Worm (Caenorhabditis elegans) whole organism, young adult: ENCODE data around the gene srbc-78.

Experiments used
- B0261.1 ChIP-seq: sonication (generic microtip); optimal IDR thresholded peaks from 2 replicates; lab custom pipeline; 2016; ENCODE audit warnings: mild to moderate bottlenecking, missing genetic modification characterization, moderate library complexity, missing compliant biosample characterization
- C17E4.6 ChIP-seq: fragments of 200-800 bp; sonication (Bioruptor generic); IDR thresholded peaks from 2 replicates; pipeline ENCODE4 v1.3.6; 2022; ENCODE audit warnings: missing genetic modification reagents, missing genetic modification characterization, missing compliant biosample characterization
- F33H1.4 ChIP-seq: fragments of 200-800 bp; sonication (Bioruptor generic); IDR thresholded peaks from 2 replicates; pipeline ENCODE4 v1.3.6; 2022; ENCODE audit warnings: missing genetic modification reagents, missing genetic modification characterization, missing compliant biosample characterization
- F37B4.10 ChIP-seq: fragments of 200-800 bp; sonication (Bioruptor generic); IDR thresholded peaks from 2 replicates; pipeline ENCODE4 v1.3.6; 2022; ENCODE audit warnings: missing genetic modification characterization, missing compliant biosample characterization
- F49E8.2 ChIP-seq: sonication (generic microtip); optimal IDR thresholded peaks from 3 replicates; lab custom pipeline; 2017; ENCODE audit warnings: missing genetic modification characterization, mild to moderate bottlenecking, missing compliant biosample characterization, antibody characterized with exemption, moderate library complexity; ENCODE audit not compliant: insufficient read depth
- atf-7 ChIP-seq: sonication (generic microtip); optimal IDR thresholded peaks from 2 replicates; lab custom pipeline; 2017; ENCODE audit warnings: mild to moderate bottlenecking, missing genetic modification characterization, missing compliant biosample characterization
- attf-5 ChIP-seq: fragments of 200-800 bp; sonication (Bioruptor generic); optimal IDR thresholded peaks from 2 replicates; lab custom pipeline; 2018; ENCODE audit warnings: mild to moderate bottlenecking, missing genetic modification characterization, missing compliant biosample characterization
- attf-6 ChIP-seq: fragments of 200-800 bp; sonication (Bioruptor generic); IDR thresholded peaks from 2 replicates; pipeline ENCODE4 v1.3.6; 2022; ENCODE audit warnings: missing genetic modification reagents, missing genetic modification characterization, missing compliant biosample characterization
- bed-1 ChIP-seq: fragments of 200-800 bp; sonication (Bioruptor generic); IDR thresholded peaks from 2 replicates; pipeline ENCODE4 v1.3.6; 2022; ENCODE audit warnings: missing genetic modification reagents, missing genetic modification characterization, missing compliant biosample characterization
- cebp-2 ChIP-seq: fragments of 200-800 bp; sonication (Bioruptor generic); IDR thresholded peaks from 2 replicates; pipeline ENCODE4 v1.3.6; 2022; ENCODE audit warnings: missing genetic modification characterization, missing compliant biosample characterization
- ceh-91 ChIP-seq: fragments of 200-800 bp; sonication (Bioruptor generic); IDR thresholded peaks from 2 replicates; pipeline ENCODE4 v1.3.6; 2022; ENCODE audit warnings: missing genetic modification reagents, missing genetic modification characterization, missing compliant biosample characterization
- die-1 ChIP-seq: sonication (generic microtip); optimal IDR thresholded peaks from 2 replicates; lab custom pipeline; 2016; ENCODE audit warnings: missing genotype, mild to moderate bottlenecking, missing genetic modification characterization, missing compliant biosample characterization
- dpff-1 ChIP-seq: sonication (generic microtip); optimal IDR thresholded peaks from 2 replicates; lab custom pipeline; 2017; ENCODE audit warnings: mild to moderate bottlenecking, missing genetic modification characterization, missing compliant biosample characterization
- efl-1 ChIP-seq: fragments of 150-350 bp; optimal IDR thresholded peaks from 2 replicates; lab custom pipeline; 2014; ENCODE audit warnings: missing biosample characterization, missing genetic modification reagents, missing genetic modification characterization
- egl-44 ChIP-seq: fragments of 200-800 bp; sonication (Bioruptor generic); IDR thresholded peaks from 2 replicates; pipeline ENCODE4 v1.3.6; 2022; ENCODE audit warnings: missing genetic modification reagents, missing genetic modification characterization, missing compliant biosample characterization
- ekl-4 ChIP-seq: fragments of 200-800 bp; sonication (Bioruptor generic); IDR thresholded peaks from 2 replicates; pipeline ENCODE4 v1.3.6; 2022; ENCODE audit warnings: missing genetic modification reagents, missing genetic modification characterization, missing compliant biosample characterization
- fkh-3 ChIP-seq: sonication (generic microtip); optimal IDR thresholded peaks from 2 replicates; lab custom pipeline; 2016; ENCODE audit warnings: mild to moderate bottlenecking, missing genetic modification characterization, missing compliant biosample characterization
- hlh-12 ChIP-seq: sonication (generic microtip); optimal IDR thresholded peaks from 2 replicates; lab custom pipeline; 2016; ENCODE audit warnings: missing genetic modification characterization, missing compliant biosample characterization
- hmg-1.2 ChIP-seq: fragments of 200-800 bp; sonication (Bioruptor generic); IDR thresholded peaks from 2 replicates; pipeline ENCODE4 v1.3.6; 2022; ENCODE audit warnings: missing genetic modification reagents, missing genetic modification characterization, missing compliant biosample characterization
- lag-1 ChIP-seq: fragments of 200-800 bp; sonication (Bioruptor generic); IDR thresholded peaks from 2 replicates; pipeline ENCODE4 v1.3.6; 2022; ENCODE audit warnings: missing genetic modification reagents, missing genetic modification characterization, missing compliant biosample characterization
- let-607 ChIP-seq, 2 experiments: fragments of 200-800 bp in 1 of 2; sonication (Bioruptor generic) in 1 of 2; sonication (generic microtip) in 1 of 2; optimal IDR thresholded peaks; 2 replicates each; lab custom pipeline; 2016 to 2018; ENCODE audit warnings: mild to moderate bottlenecking in 2 of 2, missing compliant biosample characterization in 2 of 2, missing genetic modification characterization in 2 of 2, moderate library complexity in 2 of 2, missing genotype in 1 of 2
- lin-26 ChIP-seq: fragments of 200-800 bp; sonication (Bioruptor generic); IDR thresholded peaks from 2 replicates; pipeline ENCODE4 v1.3.6; 2022; ENCODE audit warnings: missing genetic modification reagents, missing genetic modification characterization, missing compliant biosample characterization
- lin-40 ChIP-seq: sonication (generic microtip); optimal IDR thresholded peaks from 2 replicates; lab custom pipeline; 2016; ENCODE audit warnings: missing genetic modification characterization, mild to moderate bottlenecking, missing compliant biosample characterization, missing genotype, missing genetic modification reagents
- lin-54 ChIP-seq: fragments of 200-800 bp; sonication (Bioruptor generic); optimal IDR thresholded peaks from 2 replicates; lab custom pipeline; 2018; ENCODE audit warnings: mild to moderate bottlenecking, missing genetic modification characterization, missing compliant biosample characterization
- madf-3 ChIP-seq: fragments of 200-800 bp; sonication (Bioruptor generic); IDR thresholded peaks from 2 replicates; pipeline ENCODE4 v1.3.6; 2022; ENCODE audit warnings: missing genetic modification reagents, missing genetic modification characterization, missing compliant biosample characterization
- mcd-1 ChIP-seq: fragments of 200-800 bp; sonication (Bioruptor generic); IDR thresholded peaks from 2 replicates; pipeline ENCODE4 v1.3.6; 2022; ENCODE audit warnings: missing genetic modification reagents, missing genetic modification characterization, missing compliant biosample characterization
- nfya-1 ChIP-seq: sonication (generic microtip); optimal IDR thresholded peaks from 2 replicates; lab custom pipeline; 2017; ENCODE audit warnings: antibody characterized with exemption, missing compliant biosample characterization, missing genetic modification characterization, borderline replicate concordance; ENCODE audit not compliant: insufficient read depth
- nfyb-1 ChIP-seq: fragments of 200-800 bp; sonication (Bioruptor generic); IDR thresholded peaks from 2 replicates; pipeline ENCODE4 v1.3.6; 2022; ENCODE audit warnings: missing genetic modification reagents, missing genetic modification characterization, missing compliant biosample characterization
- nhr-120 ChIP-seq: fragments of 200-800 bp; sonication (Bioruptor generic); IDR thresholded peaks from 2 replicates; pipeline ENCODE4 v1.3.6; 2022; ENCODE audit warnings: missing genetic modification characterization, missing compliant biosample characterization
- nhr-27 ChIP-seq: fragments of 200-800 bp; sonication (Bioruptor generic); optimal IDR thresholded peaks from 2 replicates; lab custom pipeline; 2018; ENCODE audit warnings: mild to moderate bottlenecking, missing genetic modification characterization, moderate library complexity, missing compliant biosample characterization
- nhr-80 ChIP-seq: sonication (generic microtip); optimal IDR thresholded peaks from 2 replicates; lab custom pipeline; 2016; ENCODE audit warnings: missing genetic modification characterization, missing compliant biosample characterization
- nhr-90 ChIP-seq: sonication (generic microtip); optimal IDR thresholded peaks from 2 replicates; lab custom pipeline; 2016; ENCODE audit warnings: missing genotype, mild to moderate bottlenecking, missing genetic modification characterization, missing compliant biosample characterization
- pbrm-1 ChIP-seq: fragments of 200-800 bp; sonication (Bioruptor generic); IDR thresholded peaks from 2 replicates; pipeline ENCODE4 v1.3.6; 2022; ENCODE audit warnings: missing genetic modification reagents, missing genetic modification characterization, missing compliant biosample characterization
- rcor-1 ChIP-seq: fragments of 200-800 bp; sonication (Bioruptor generic); IDR thresholded peaks from 2 replicates; pipeline ENCODE4 v1.3.6; 2022; ENCODE audit warnings: missing genetic modification reagents, missing genetic modification characterization, missing compliant biosample characterization
- rec-8 ChIP-seq, 2 experiments: sonication (generic microtip); optimal IDR thresholded peaks; 2 replicates each; lab custom pipeline; 2016; ENCODE audit warnings: mild to moderate bottlenecking in 2 of 2, missing genetic modification characterization in 2 of 2, missing genetic modification reagents in 2 of 2, missing genotype in 2 of 2, missing biosample characterization in 1 of 2, missing compliant biosample characterization in 1 of 2, moderate library complexity in 1 of 2
- repo-1 ChIP-seq: sonication (generic microtip); optimal IDR thresholded peaks from 2 replicates; lab custom pipeline; 2017; ENCODE audit warnings: mild to moderate bottlenecking, missing genetic modification characterization, missing compliant biosample characterization
- rpc-1 ChIP-seq, 2 experiments: fragments of 150-350 bp in 1 of 2; sonication (generic microtip) in 1 of 2; optimal IDR thresholded peaks; 2 replicates each; lab custom pipeline; 2014 to 2018; ENCODE audit warnings: missing biosample characterization in 1 of 2, missing genetic modification characterization in 1 of 2, missing genetic modification reagents in 1 of 2, missing genotype in 1 of 2
- somi-1 ChIP-seq: fragments of 200-800 bp; sonication (Bioruptor generic); optimal IDR thresholded peaks from 2 replicates; lab custom pipeline; 2018; ENCODE audit warnings: mild to moderate bottlenecking, missing genetic modification characterization, missing compliant biosample characterization
- tbp1 ChIP-seq: fragments of 200-800 bp; sonication (Bioruptor generic); optimal IDR thresholded peaks from 2 replicates; lab custom pipeline; 2018; ENCODE audit warnings: mild to moderate bottlenecking, missing genetic modification characterization, missing compliant biosample characterization
- tbx-9 ChIP-seq: sonication (generic microtip); optimal IDR thresholded peaks from 2 replicates; lab custom pipeline; 2016; ENCODE audit warnings: borderline replicate concordance, missing genetic modification characterization, inconsistent platforms, missing compliant biosample characterization
- tlf-1 ChIP-seq: fragments of 200-800 bp; sonication (Bioruptor generic); optimal IDR thresholded peaks from 2 replicates; lab custom pipeline; 2018; ENCODE audit warnings: mild to moderate bottlenecking, missing genetic modification characterization, missing compliant biosample characterization
- xnd-1 ChIP-seq: sonication (generic microtip); optimal IDR thresholded peaks from 2 replicates; lab custom pipeline; 2016; ENCODE audit warnings: missing genotype, missing genetic modification reagents, missing genetic modification characterization, missing compliant biosample characterization
- ztf-22 ChIP-seq: fragments of 200-800 bp; sonication (Bioruptor generic); optimal IDR thresholded peaks from 2 replicates; lab custom pipeline; 2018; ENCODE audit warnings: mild to moderate bottlenecking, missing genetic modification characterization, moderate library complexity, missing compliant biosample characterization
- ztf-3 ChIP-seq: fragments of 200-800 bp; sonication (Bioruptor generic); optimal IDR thresholded peaks from 2 replicates; lab custom pipeline; 2018; ENCODE audit warnings: mild to moderate bottlenecking, missing genetic modification characterization, missing compliant biosample characterization

The srbc-78 gene

DNA sequence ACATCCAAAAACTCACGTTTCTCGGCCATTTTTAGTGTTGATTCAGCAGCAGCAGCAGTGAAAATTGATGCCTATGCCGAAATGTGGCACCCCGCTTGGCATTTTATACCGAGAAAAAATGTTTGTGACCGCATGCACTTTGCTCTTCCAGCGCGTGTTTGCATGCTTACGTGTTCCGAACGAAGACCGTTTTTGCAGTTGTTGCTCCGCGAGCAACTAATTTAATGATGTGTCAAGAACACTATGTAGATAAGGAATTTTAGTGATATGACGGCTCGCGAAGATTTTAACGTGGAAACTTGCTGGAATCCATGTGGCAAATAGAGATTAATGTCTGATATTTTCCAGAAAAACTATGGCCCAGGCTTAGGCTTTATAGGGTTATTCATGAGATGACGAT, 10.0 kb upstream of the srbc-78 start, which contains the start of gene dct-16:
Gene dct-16 (minus strand): TSS at position 78 of the 400 bp plus-strand sequence.
- peak; percentile 96 for TF ChIP-seq nhr-80 (tag; lab: Kevin White, UChicago)
- 0 out of 2 replicates have a peak, but pooled peaks have one; percentile 19 for TF ChIP-seq mcd-1 (GFP tag; lab: Robert Waterston, UW)
- TF ChIP-seq nhr-90 (tag; lab: Kevin White, UChicago) = peak; percentile 44
- no peak for TF ChIP-seq lin-54
- TF ChIP-seq pbrm-1 (GFP tag; lab: Robert Waterston, UW) = no peak
- peak; percentile 41 for TF ChIP-seq tbp1 (GFP tag; lab: Kevin White, UChicago)
- peak; percentile 95 to 97 for TF ChIP-seq let-607 (tag; optimal IDR thresholded peaks at IDR 0.05; lab: Kevin White, UChicago)
- TF ChIP-seq atf-7 (tag; lab: Kevin White, UChicago) = peak; percentile 37
- TF ChIP-seq ztf-22 (GFP tag; lab: Kevin White, UChicago) = peak; percentile 26
- TF ChIP-seq lin-40 (tag; lab: Kevin White, UChicago) = no peak
- TF ChIP-seq madf-3 (GFP tag; lab: Robert Waterston, UW) = no peak
- peak; percentile 69; the same call in 1 of the 2 replicates for TF ChIP-seq nfyb-1 (GFP tag; lab: Robert Waterston, UW)
- 0 out of 2 replicates have a peak, but pooled peaks have one; percentile 36 for TF ChIP-seq ekl-4
- TF ChIP-seq egl-44 (GFP tag; lab: Robert Waterston, UW) = 0 out of 2 replicates have a peak, but pooled peaks have one; percentile 47
- TF ChIP-seq, all 124 proteins: peak for 10

DNA sequence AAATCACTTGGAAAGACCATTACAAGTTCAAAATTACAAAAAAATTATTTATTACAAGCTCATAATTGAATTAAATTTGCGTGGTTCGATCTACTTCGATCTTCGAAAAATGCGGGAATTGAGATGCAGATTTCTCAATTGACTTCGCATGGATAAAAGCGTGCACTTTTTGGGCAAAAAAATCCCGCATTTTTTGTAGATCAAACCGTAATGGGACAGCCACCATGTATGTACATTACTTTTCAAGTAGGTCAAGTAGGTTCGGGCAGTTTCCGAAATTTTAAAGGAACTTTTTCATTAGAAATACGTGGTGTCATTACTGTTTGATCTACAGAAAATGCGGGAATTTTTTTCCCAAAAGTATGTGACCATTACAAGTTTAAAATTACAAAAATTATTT, 8.5 kb upstream of the srbc-78 start:
- TF ChIP-seq ceh-91 (GFP tag; lab: Robert Waterston, UW) (peak; percentile 42; the same call in 1 of the 2 replicates), repo-1 (peak; percentile 92), attf-6 (peak; percentile 26; the same call in 1 of the 2 replicates), efl-1 (GFP tag; lab: Kevin White, UChicago) (peak; percentile 53), F37B4.10 (GFP tag; lab: Robert Waterston, UW) (no peak), nhr-27 (tag; lab: Kevin White, UChicago) (peak; percentile 12), tbx-9 (tag; lab: Kevin White, UChicago) (no peak), die-1 (tag; lab: Kevin White, UChicago) (no peak), ekl-4 (peak; percentile 43; the same call in 1 of the 2 replicates), F49E8.2 (tag; lab: Kevin White, UChicago) (no peak), B0261.1 (tag; lab: Kevin White, UChicago) (no peak), hlh-12 (tag; lab: Kevin White, UChicago) (no peak), madf-3 (GFP tag; lab: Robert Waterston, UW) (0 out of 2 replicates have a peak, but pooled peaks have one; percentile 51), lin-54 (peak; percentile 57), somi-1 (GFP tag; lab: Kevin White, UChicago) (no peak), F33H1.4 (GFP tag; lab: Robert Waterston, UW) (0 out of 2 replicates have a peak, but pooled peaks have one; percentile 14), xnd-1 (peak; percentile 47), hmg-1.2 (GFP tag; lab: Robert Waterston, UW) (no peak; the same call in 1 of the 2 replicates), rpc-1 (optimal IDR thresholded peaks at IDR 0.05; lab: Kevin White, UChicago) (no peak), rpc-1 (tag; optimal IDR thresholded peaks at IDR 0.05; lab: Kevin White, UChicago) (no peak), rcor-1 (GFP tag; lab: Robert Waterston, UW) (0 out of 2 replicates have a peak, but pooled peaks have one; percentile 21), cebp-2 (GFP tag; lab: Robert Waterston, UW) (peak; percentile 42; the same call in 1 of the 2 replicates), dpff-1 (peak; percentile 40), nfya-1 (no peak), lag-1 (GFP tag; lab: Robert Waterston, UW) (no peak), nhr-90 (tag; lab: Kevin White, UChicago) (peak; percentile 74), tlf-1 (GFP tag; lab: Kevin White, UChicago) (peak; percentile 67), fkh-3 (tag; lab: Kevin White, UChicago) (no peak), bed-1 (GFP tag; lab: Robert Waterston, UW) (0 out of 2 replicates have a peak, but pooled peaks have one; percentile 60), nhr-120 (GFP tag; lab: Robert Waterston, UW) (no peak), lin-26 (GFP tag; lab: Robert Waterston, UW) (no peak), C17E4.6 (no peak), lin-40 (tag; lab: Kevin White, UChicago) (peak; percentile 35), let-607 (tag; optimal IDR thresholded peaks at IDR 0.05; lab: Kevin White, UChicago) (peak in 1 of 2 experiments; percentile 72), ztf-3 (GFP tag; lab: Kevin White, UChicago) (no peak), tbp1 (GFP tag; lab: Kevin White, UChicago) (peak; percentile 45), rec-8 (tag; optimal IDR thresholded peaks at IDR 0.05; lab: Kevin White, UChicago) (no peak), attf-5 (GFP tag; lab: Kevin White, UChicago) (no peak)
